Worm (Caenorhabditis elegans) whole organism, L3 larva: ENCODE results near the gene rps-2.

ENCODE experiments used
- R02D3.7 ChIP-seq: fragments of 150-350 bp; optimal IDR thresholded peaks from 2 replicates; lab custom pipeline; 2014; ENCODE audit warnings: missing biosample characterization, missing genetic modification characterization
- ZK546.5 ChIP-seq: sonication (generic microtip); optimal IDR thresholded peaks from 2 replicates; lab custom pipeline; 2017; ENCODE audit warnings: missing biosample characterization, missing genetic modification characterization
- ceh-28 ChIP-seq: fragments of 150-350 bp; optimal IDR thresholded peaks from 2 replicates; lab custom pipeline; 2014; ENCODE audit warnings: missing biosample characterization, missing genetic modification reagents, missing genetic modification characterization
- elt-3 ChIP-seq, 3 experiments: fragments of 150-350 bp in 1 of 3; sonication (generic microtip) in 2 of 3; optimal IDR thresholded peaks; 2 replicates in 2 of 3; 4 replicates in 1 of 3; lab custom pipeline; 2014 to 2017; ENCODE audit warnings: missing biosample characterization in 3 of 3, missing genetic modification characterization in 3 of 3
- fkh-2 ChIP-seq: fragments of 150-350 bp; optimal IDR thresholded peaks from 2 replicates; lab custom pipeline; 2014; ENCODE audit warnings: missing biosample characterization, missing genetic modification reagents, missing genetic modification characterization
- lin-15B ChIP-seq: fragments of 150-350 bp; optimal IDR thresholded peaks from 2 replicates; lab custom pipeline; 2014; ENCODE audit warnings: missing biosample characterization, missing genetic modification characterization
- nhr-12 ChIP-seq: fragments of 150-350 bp; optimal IDR thresholded peaks from 2 replicates; lab custom pipeline; 2014; ENCODE audit warnings: missing biosample characterization, missing genetic modification characterization
- nhr-28 ChIP-seq: fragments of 150-350 bp; optimal IDR thresholded peaks from 2 replicates; lab custom pipeline; 2014; ENCODE audit warnings: missing biosample characterization, missing genetic modification characterization
- pha-4 ChIP-seq: fragments of 150-350 bp; optimal IDR thresholded peaks from 2 replicates; lab custom pipeline; 2014; ENCODE audit warnings: missing biosample characterization, missing genetic modification reagents, missing genetic modification characterization
- unc-62 ChIP-seq: fragments of 150-350 bp; sonication (generic microtip); optimal IDR thresholded peaks from 4 replicates; lab custom pipeline; 2014; ENCODE audit warnings: missing biosample characterization, missing genetic modification reagents, missing genetic modification characterization
- zag-1 ChIP-seq: fragments of 150-350 bp; optimal IDR thresholded peaks from 2 replicates; lab custom pipeline; 2014; ENCODE audit warnings: missing biosample characterization, missing genetic modification characterization
- ztf-11 ChIP-seq: fragments of 150-350 bp; optimal IDR thresholded peaks from 2 replicates; lab custom pipeline; 2014; ENCODE audit warnings: missing biosample characterization, missing genetic modification characterization

DNA sequence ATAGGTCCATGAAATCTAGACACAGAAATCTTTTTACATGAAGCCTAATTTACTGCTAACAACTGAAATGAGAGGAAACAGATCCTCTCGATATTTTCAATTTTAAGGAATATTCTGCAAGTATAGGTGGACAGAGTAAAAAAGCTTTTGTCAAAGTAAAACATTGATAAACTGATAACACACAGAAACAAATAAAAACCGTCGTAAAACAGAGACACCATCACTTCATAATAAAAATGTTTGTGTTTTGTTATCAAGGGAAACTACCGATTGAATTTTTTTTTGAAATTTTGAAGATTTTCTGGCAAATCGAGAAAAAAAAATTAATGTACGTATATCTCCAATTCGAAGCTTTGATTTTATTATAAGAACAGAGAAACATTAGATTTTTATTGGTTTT is 45.0 kb downstream of the rps-2 start:
- TF ChIP-seq unc-62 (GFP tag; lab: Kevin White, UChicago) (no peak), elt-3 (tag; optimal IDR thresholded peaks at IDR 0.05; lab: Kevin White, UChicago) (no peak), nhr-28 (no peak), ZK546.5 (tag; lab: Kevin White, UChicago) (no peak), pha-4 (tag; lab: Kevin White, UChicago) (peak; percentile 4), zag-1 (no peak), ceh-28 (tag; lab: Kevin White, UChicago) (no peak), ztf-11 (tag; lab: Kevin White, UChicago) (no peak), lin-15B (tag; lab: Kevin White, UChicago) (no peak), fkh-2 (tag; lab: Kevin White, UChicago) (no peak), R02D3.7 (tag; lab: Kevin White, UChicago) (no peak), nhr-12 (tag; lab: Kevin White, UChicago) (no peak)
